Worm (Caenorhabditis elegans) whole organism, L1 larva: ENCODE data around the gene K08B12.3.
A peak's percentile ranks its signal among the peaks of the same experiment; 100 is the strongest.

Experiments
- C04F5.9 ChIP-seq: sonication (generic microtip); optimal IDR thresholded peaks from 2 replicates; lab custom pipeline; 2016; ENCODE audit warnings: missing genetic modification characterization, missing compliant biosample characterization
- C34B4.2 ChIP-seq: sonication (generic microtip); optimal IDR thresholded peaks from 2 replicates; lab custom pipeline; 2017; ENCODE audit warnings: mild to moderate bottlenecking, missing genetic modification characterization, missing compliant biosample characterization
- ceh-8 ChIP-seq: fragments of 200-800 bp; sonication (Bioruptor generic); optimal IDR thresholded peaks from 2 replicates; lab custom pipeline; 2018; ENCODE audit warnings: mild to moderate bottlenecking, missing genetic modification characterization, moderate library complexity, missing compliant biosample characterization
- ceh-82 ChIP-seq, 3 experiments: fragments of 150-350 bp in 1 of 3; sonication (generic microtip) in 2 of 3; optimal IDR thresholded peaks; 2 replicates each; lab custom pipeline; 2014 to 2017; ENCODE audit warnings: missing biosample characterization in 3 of 3, missing genetic modification characterization in 3 of 3
- ceh-88 ChIP-seq: fragments of 200-800 bp; sonication (Bioruptor generic); IDR thresholded peaks from 2 replicates; pipeline ENCODE4 v1.3.6; 2022; ENCODE audit warnings: missing genetic modification characterization, missing compliant biosample characterization
- ces-1 ChIP-seq: fragments of 150-350 bp; optimal IDR thresholded peaks from 2 replicates; lab custom pipeline; 2014; ENCODE audit warnings: missing biosample characterization, missing genetic modification reagents, missing genetic modification characterization
- dsc-1 ChIP-seq: sonication (generic microtip); optimal IDR thresholded peaks from 2 replicates; lab custom pipeline; 2016; ENCODE audit warnings: mild to moderate bottlenecking, missing genetic modification characterization, missing compliant biosample characterization
- efl-1 ChIP-seq, 4 experiments: fragments of 150-350 bp; optimal IDR thresholded peaks in 3 of 4; peaks in 1 of 4; 1 replicate in 1 of 4; 2 replicates in 3 of 4; lab custom pipeline; 2014; ENCODE audit warnings: missing biosample characterization in 2 of 4, missing genetic modification characterization in 2 of 4, missing genetic modification reagents in 2 of 4
- efl-3 ChIP-seq: fragments of 200-800 bp; sonication (Bioruptor generic); optimal IDR thresholded peaks from 2 replicates; lab custom pipeline; 2018; ENCODE audit warnings: mild to moderate bottlenecking, missing genetic modification characterization, missing compliant biosample characterization
- egl-13 ChIP-seq: sonication (generic microtip); optimal IDR thresholded peaks from 2 replicates; lab custom pipeline; 2016; ENCODE audit warnings: missing genotype, missing genetic modification reagents, missing genetic modification characterization, missing compliant biosample characterization
- egl-27 ChIP-seq, 2 experiments: fragments of 150-350 bp in 1 of 2; sonication (generic microtip); optimal IDR thresholded peaks; 3 replicates each; lab custom pipeline; 2017 to 2018; ENCODE audit warnings: missing biosample characterization in 2 of 2, missing genetic modification characterization in 2 of 2, missing genetic modification reagents in 2 of 2
- elt-2 ChIP-seq: sonication (generic microtip); optimal IDR thresholded peaks from 2 replicates; lab custom pipeline; 2016; ENCODE audit warnings: missing genetic modification characterization, mild to moderate bottlenecking, inconsistent platforms, missing compliant biosample characterization, missing genetic modification reagents
- elt-3 ChIP-seq, 6 experiments: fragments of 150-350 bp in 1 of 6; sonication (generic microtip); optimal IDR thresholded peaks; 2 replicates each; lab custom pipeline; 2017 to 2018; ENCODE audit warnings: missing biosample characterization in 6 of 6, missing genetic modification characterization in 6 of 6, inconsistent platforms in 1 of 6
- fkh-10 ChIP-seq: sonication (generic microtip); optimal IDR thresholded peaks from 2 replicates; lab custom pipeline; 2017; ENCODE audit warnings: missing biosample characterization, missing genetic modification reagents, missing genetic modification characterization
- fkh-4 ChIP-seq: sonication (generic microtip); optimal IDR thresholded peaks from 2 replicates; lab custom pipeline; 2016; ENCODE audit warnings: missing compliant biosample characterization, missing genetic modification characterization, borderline replicate concordance
- fos-1 ChIP-seq: fragments of 150-350 bp; optimal IDR thresholded peaks from 2 replicates; lab custom pipeline; 2014; ENCODE audit warnings: missing biosample characterization, missing genetic modification characterization
- grh-1 ChIP-seq: fragments of 200-800 bp; sonication (Bioruptor generic); IDR thresholded peaks from 2 replicates; pipeline ENCODE4 v1.3.6; 2022; ENCODE audit warnings: missing genetic modification reagents, missing genetic modification characterization, missing compliant biosample characterization
- hlh-17 ChIP-seq: fragments of 200-800 bp; sonication (Bioruptor generic); optimal IDR thresholded peaks from 2 replicates; lab custom pipeline; 2018; ENCODE audit warnings: missing genetic modification characterization, mild to moderate bottlenecking, missing compliant biosample characterization, moderate library complexity, borderline replicate concordance
- hlh-4 ChIP-seq: sonication (generic microtip); optimal IDR thresholded peaks from 2 replicates; lab custom pipeline; 2016; ENCODE audit warnings: mild to moderate bottlenecking, missing genetic modification characterization, missing compliant biosample characterization
- hpl-2 ChIP-seq: fragments of 150-350 bp; optimal IDR thresholded peaks from 2 replicates; lab custom pipeline; 2014; ENCODE audit warnings: missing biosample characterization, missing genetic modification reagents, missing genetic modification characterization
- jun-1 ChIP-seq: fragments of 150-350 bp; optimal IDR thresholded peaks from 2 replicates; lab custom pipeline; 2014; ENCODE audit warnings: missing biosample characterization, missing genetic modification reagents, missing genetic modification characterization
- lin-13 ChIP-seq: fragments of 150-350 bp; optimal IDR thresholded peaks from 2 replicates; lab custom pipeline; 2014; ENCODE audit warnings: missing biosample characterization, missing genetic modification reagents, missing genetic modification characterization
- lin-14 ChIP-seq: fragments of 200-800 bp; sonication (Bioruptor generic); optimal IDR thresholded peaks from 2 replicates; lab custom pipeline; 2018; ENCODE audit warnings: mild to moderate bottlenecking, missing genetic modification characterization, moderate library complexity, missing compliant biosample characterization
- lin-15B ChIP-seq: fragments of 150-350 bp; sonication (generic microtip); optimal IDR thresholded peaks from 3 replicates; lab custom pipeline; 2014; ENCODE audit warnings: missing biosample characterization, missing genetic modification characterization
- lin-35 ChIP-seq, 2 experiments: fragments of 150-350 bp; optimal IDR thresholded peaks; 2 replicates each; lab custom pipeline; 2014; ENCODE audit warnings: missing biosample characterization in 2 of 2, missing genetic modification characterization in 2 of 2, missing genetic modification reagents in 2 of 2
- lsy-2 ChIP-seq, 2 experiments: fragments of 150-350 bp; optimal IDR thresholded peaks; 2 replicates each; lab custom pipeline; 2014; ENCODE audit warnings: missing biosample characterization in 2 of 2, missing genetic modification characterization in 2 of 2
- mdl-1 ChIP-seq, 2 experiments: fragments of 150-350 bp; optimal IDR thresholded peaks; 2 replicates each; lab custom pipeline; 2014 to 2017; ENCODE audit warnings: missing biosample characterization in 2 of 2, missing genetic modification characterization in 2 of 2, inconsistent platforms in 1 of 2
- mep-1 ChIP-seq: fragments of 150-350 bp; optimal IDR thresholded peaks from 2 replicates; lab custom pipeline; 2014; ENCODE audit warnings: missing biosample characterization, missing genetic modification characterization
- nhr-12 ChIP-seq: sonication (generic microtip); optimal IDR thresholded peaks from 2 replicates; lab custom pipeline; 2017; ENCODE audit warnings: missing biosample characterization, missing genetic modification characterization
- nhr-19 ChIP-seq: fragments of 200-800 bp; sonication (Bioruptor generic); conservative IDR thresholded peaks from 2 replicates; pipeline ENCODE4 v1.3.6; 2022; ENCODE audit warnings: missing genetic modification characterization, missing compliant biosample characterization
- nhr-47 ChIP-seq: sonication (generic microtip); optimal IDR thresholded peaks from 2 replicates; lab custom pipeline; 2016; ENCODE audit warnings: mild to moderate bottlenecking, missing genetic modification characterization, moderate library complexity, missing compliant biosample characterization
- nhr-76 ChIP-seq: sonication (generic microtip); optimal IDR thresholded peaks from 2 replicates; lab custom pipeline; 2017; ENCODE audit warnings: missing biosample characterization, missing genetic modification characterization
- nhr-77 ChIP-seq: fragments of 150-350 bp; optimal IDR thresholded peaks from 2 replicates; lab custom pipeline; 2014; ENCODE audit warnings: missing biosample characterization, missing genetic modification characterization
- nhr-85 ChIP-seq: sonication (generic microtip); peaks from one replicate; lab custom pipeline; 2016; ENCODE audit warnings: missing genetic modification characterization, inconsistent platforms, missing compliant biosample characterization
- nhr-90 ChIP-seq: sonication (generic microtip); optimal IDR thresholded peaks from 2 replicates; lab custom pipeline; 2016; ENCODE audit warnings: mild to moderate bottlenecking, missing genetic modification characterization, missing compliant biosample characterization; ENCODE audit not compliant: poor library complexity
- pag-3 ChIP-seq: sonication (generic microtip); optimal IDR thresholded peaks from 2 replicates; lab custom pipeline; 2017; ENCODE audit warnings: missing genetic modification characterization, mild to moderate bottlenecking, missing compliant biosample characterization, antibody characterized with exemption, borderline replicate concordance; ENCODE audit not compliant: insufficient read depth
- pax-3 ChIP-seq: fragments of 200-800 bp; sonication (Bioruptor generic); optimal IDR thresholded peaks from 2 replicates; lab custom pipeline; 2018; ENCODE audit warnings: mild to moderate bottlenecking, missing genetic modification characterization, moderate library complexity, missing compliant biosample characterization
- sup-37 ChIP-seq: fragments of 200-800 bp; sonication (Bioruptor generic); optimal IDR thresholded peaks from 2 replicates; lab custom pipeline; 2018; ENCODE audit warnings: mild to moderate bottlenecking, missing genetic modification characterization, missing compliant biosample characterization
- tbx-2 ChIP-seq: sonication (generic microtip); optimal IDR thresholded peaks from 2 replicates; lab custom pipeline; 2016; ENCODE audit warnings: missing genetic modification characterization, missing compliant biosample characterization
- tlp-1 ChIP-seq: fragments of 150-350 bp; optimal IDR thresholded peaks from 2 replicates; lab custom pipeline; 2014; ENCODE audit warnings: missing biosample characterization, missing genetic modification characterization
- xbp-1 ChIP-seq: sonication (generic microtip); optimal IDR thresholded peaks from 2 replicates; lab custom pipeline; 2016; ENCODE audit warnings: missing genetic modification characterization, missing compliant biosample characterization
- zag-1 ChIP-seq: fragments of 150-350 bp; optimal IDR thresholded peaks from 2 replicates; lab custom pipeline; 2014; ENCODE audit warnings: missing biosample characterization, missing genetic modification characterization
- zip-4 ChIP-seq: fragments of 200-800 bp; sonication (Bioruptor generic); optimal IDR thresholded peaks from 2 replicates; lab custom pipeline; 2018; ENCODE audit warnings: mild to moderate bottlenecking, missing genetic modification characterization, moderate library complexity, missing compliant biosample characterization

The K08B12.3 gene

ce11 chrV:6213845-6214244 is 21.1 kb upstream of the K08B12.3 start (continued):
- TF ChIP-seq ceh-8 (GFP tag; lab: Kevin White, UChicago) (no peak), ceh-82 (tag; optimal IDR thresholded peaks at IDR 0.05; lab: Kevin White, UChicago) (peak; percentile 4 to 63 (median 23)), ceh-88 (GFP tag; lab: Robert Waterston, UW) (no peak), fkh-10 (no peak), xbp-1 (tag; lab: Kevin White, UChicago) (peak; percentile 69), lin-14 (GFP tag; lab: Kevin White, UChicago) (peak; percentile 86), lsy-2 (tag; optimal IDR thresholded peaks at IDR 0.05; lab: Kevin White, UChicago) (peak; percentile 3 to 63), grh-1 (GFP tag; lab: Robert Waterston, UW) (no peak), lin-15B (tag; lab: Kevin White, UChicago) (no peak), nhr-76 (tag; lab: Kevin White, UChicago) (no peak), nhr-90 (tag; lab: Kevin White, UChicago) (no peak), lin-35 (GFP tag; optimal IDR thresholded peaks at IDR 0.05; lab: Kevin White, UChicago) (peak; percentile 19 to 31), nhr-77 (tag; lab: Kevin White, UChicago) (peak; percentile 27), zag-1 (tag; lab: Kevin White, UChicago) (no peak), nhr-47 (tag; lab: Kevin White, UChicago) (peak; percentile 43), tlp-1 (tag; lab: Kevin White, UChicago) (no peak), nhr-19 (no peak), pax-3 (tag; lab: Kevin White, UChicago) (no peak), jun-1 (tag; lab: Kevin White, UChicago) (peak; percentile 94), elt-3 (tag; optimal IDR thresholded peaks at IDR 0.05; lab: Kevin White, UChicago) (peak in 1 of 6 experiments; percentile 68), hpl-2 (no peak), dsc-1 (no peak), egl-13 (no peak), lin-13 (GFP tag; lab: Kevin White, UChicago) (no peak), C04F5.9 (tag; lab: Kevin White, UChicago) (no peak), hlh-17 (no peak), C34B4.2 (no peak), efl-3 (no peak), pag-3 (tag; lab: Kevin White, UChicago) (no peak)

- TF ChIP-seq lin-14 (GFP tag; lab: Kevin White, UChicago), result no peak
These were observed 20.5 kb upstream of the K08B12.3 start for ce11 chrV:6214465-6214864.

ce11 chrV:6217142-6217541 is 17.8 kb upstream of the K08B12.3 start:
- TF ChIP-seq fkh-4 (no peak), efl-1 (optimal IDR thresholded peaks at IDR 0.05; lab: Kevin White, UChicago) (no peak), efl-1 (GFP tag; optimal IDR thresholded peaks at IDR 0.05 in 1 of 2; lab: Kevin White, UChicago) (peak in 1 of 2 experiments; percentile 91), lin-13 (GFP tag; lab: Kevin White, UChicago) (no peak), zip-4 (GFP tag; lab: Kevin White, UChicago) (no peak), nhr-85 (tag; lab: Kevin White, UChicago) (peak; percentile 21), nhr-12 (tag; lab: Kevin White, UChicago) (no peak), grh-1 (GFP tag; lab: Robert Waterston, UW) (no peak), dsc-1 (no peak), ces-1 (no peak)

ce11 chrV:6217834-6218233 is 17.1 kb upstream of the K08B12.3 start, which contains the start of gene str-206:
str-206 (plus strand) TSS chrV:6218134.
- no peak for TF ChIP-seq efl-1 (optimal IDR thresholded peaks at IDR 0.05; lab: Kevin White, UChicago)
- no peak for TF ChIP-seq efl-1 (GFP tag; optimal IDR thresholded peaks at IDR 0.05 in 1 of 2; lab: Kevin White, UChicago)
- TF ChIP-seq pag-3 (tag; lab: Kevin White, UChicago), result no peak
- no peak for TF ChIP-seq egl-13
- no peak for TF ChIP-seq dsc-1
- no peak for TF ChIP-seq xbp-1 (tag; lab: Kevin White, UChicago)
- no peak for TF ChIP-seq sup-37
- TF ChIP-seq grh-1 (GFP tag; lab: Robert Waterston, UW), result no peak
- TF ChIP-seq egl-27 (tag; optimal IDR thresholded peaks at IDR 0.05; lab: Kevin White, UChicago), result no peak
- TF ChIP-seq lin-15B (tag; lab: Kevin White, UChicago), result no peak
- TF ChIP-seq elt-2 (tag; lab: Kevin White, UChicago), result no peak
- no peak for TF ChIP-seq jun-1 (tag; lab: Kevin White, UChicago)
- TF ChIP-seq mdl-1 (tag; optimal IDR thresholded peaks at IDR 0.05; lab: Kevin White, UChicago), result no peak
- no peak for TF ChIP-seq hlh-4
- no peak for TF ChIP-seq fos-1
- TF ChIP-seq tbx-2 (tag; lab: Kevin White, UChicago), result no peak
- no peak for TF ChIP-seq nhr-77 (tag; lab: Kevin White, UChicago)
- TF ChIP-seq zip-4 (GFP tag; lab: Kevin White, UChicago), result no peak
- TF ChIP-seq mep-1 (tag; lab: Kevin White, UChicago), result no peak
